Worm (Caenorhabditis elegans) whole organism, mixed stage, embryonic: ENCODE results near the gene F21C10.19.

ENCODE experiments used
- nhr-12 ChIP-seq: fragments of 150-350 bp; optimal IDR thresholded peaks from 2 replicates; lab custom pipeline; 2014; ENCODE audit warnings: missing biosample characterization, missing genetic modification characterization
- nhr-237 ChIP-seq: fragments of 150-350 bp; optimal IDR thresholded peaks from 2 replicates; lab custom pipeline; 2014; ENCODE audit warnings: missing biosample characterization, missing genetic modification characterization
- nhr-76 ChIP-seq: sonication (generic microtip); optimal IDR thresholded peaks from 2 replicates; lab custom pipeline; 2017; ENCODE audit warnings: missing biosample characterization, missing genetic modification characterization
- sptf-1 ChIP-seq: sonication (generic microtip); optimal IDR thresholded peaks from 2 replicates; lab custom pipeline; 2017; ENCODE audit warnings: mild to moderate bottlenecking, missing genetic modification characterization, moderate library complexity, missing compliant biosample characterization
- tbx-8 ChIP-seq: fragments of 200-800 bp; sonication (Bioruptor generic); optimal IDR thresholded peaks from 2 replicates; lab custom pipeline; 2018; ENCODE audit warnings: mild to moderate bottlenecking, missing genetic modification characterization, moderate library complexity, missing compliant biosample characterization
- unc-62 ChIP-seq: fragments of 150-350 bp; optimal IDR thresholded peaks from 2 replicates; lab custom pipeline; 2014; ENCODE audit warnings: missing biosample characterization, missing genetic modification reagents, missing genetic modification characterization
- ztf-11 ChIP-seq: fragments of 150-350 bp; optimal IDR thresholded peaks from 2 replicates; lab custom pipeline; 2014; ENCODE audit warnings: missing biosample characterization, missing genetic modification characterization

ce11 chrV:9128562-9128961 is 2.3 kb upstream of the F21C10.19 start:
- no peak for TF ChIP-seq sptf-1 (tag; lab: Kevin White, UChicago)
- no peak for TF ChIP-seq unc-62 (GFP tag; lab: Kevin White, UChicago)
- no peak for TF ChIP-seq nhr-76
- TF ChIP-seq nhr-12 (tag; lab: Kevin White, UChicago): no peak
- TF ChIP-seq tbx-8 (GFP tag; lab: Kevin White, UChicago): no peak
- TF ChIP-seq nhr-237 (tag; lab: Kevin White, UChicago): no peak
- TF ChIP-seq ztf-11: no peak
